Worm (Caenorhabditis elegans) whole organism, L4 larva: ENCODE measurements around the gene srab-23.

Source experiments
- F26F4.8 ChIP-seq: fragments of 200-800 bp; sonication (Bioruptor generic); conservative IDR thresholded peaks from 2 replicates; pipeline ENCODE4 v1.3.6; 2022; ENCODE audit warnings: missing genetic modification characterization, missing compliant biosample characterization
- T20F7.1 ChIP-seq: fragments of 200-800 bp; sonication (Bioruptor generic); optimal IDR thresholded peaks from 2 replicates; lab custom pipeline; 2018; ENCODE audit warnings: mild to moderate bottlenecking, missing genetic modification characterization, missing compliant biosample characterization
- arid-1 ChIP-seq: fragments of 200-800 bp; sonication (Bioruptor generic); conservative IDR thresholded peaks from 2 replicates; pipeline ENCODE4 v1.3.6; 2022; ENCODE audit warnings: missing genetic modification reagents, missing genetic modification characterization, missing compliant biosample characterization
- ceh-44 ChIP-seq: fragments of 200-800 bp; sonication (Bioruptor generic); IDR thresholded peaks from 2 replicates; pipeline ENCODE4 v1.3.6; 2022; ENCODE audit warnings: missing genetic modification reagents, missing genetic modification characterization, missing compliant biosample characterization
- ces-1 ChIP-seq: fragments of 150-350 bp; sonication (generic microtip); optimal IDR thresholded peaks from 4 replicates; lab custom pipeline; 2014; ENCODE audit warnings: missing biosample characterization, missing genetic modification reagents, missing genetic modification characterization
- cey-2 ChIP-seq: sonication (generic microtip); optimal IDR thresholded peaks from 3 replicates; lab custom pipeline; 2017; ENCODE audit warnings: missing genetic modification characterization, mild to moderate bottlenecking, missing compliant biosample characterization, antibody characterized with exemption, borderline replicate concordance; ENCODE audit not compliant: insufficient read depth
- daf-12 ChIP-seq: fragments of 150-350 bp; optimal IDR thresholded peaks from 2 replicates; lab custom pipeline; 2014; ENCODE audit warnings: missing biosample characterization, missing genetic modification reagents, missing genetic modification characterization
- daf-16 ChIP-seq, 3 experiments: sonication (generic microtip); optimal IDR thresholded peaks; 2 replicates each; lab custom pipeline; 2016 to 2017; ENCODE audit warnings: missing genetic modification characterization in 3 of 3, missing genetic modification reagents in 3 of 3, mild to moderate bottlenecking in 2 of 3, missing compliant biosample characterization in 2 of 3, missing biosample characterization in 1 of 3, moderate library complexity in 1 of 3
- daf-19 ChIP-seq: fragments of 200-800 bp; sonication (Bioruptor generic); conservative IDR thresholded peaks from 2 replicates; pipeline ENCODE4 v1.3.6; 2022; ENCODE audit warnings: missing genetic modification characterization, missing compliant biosample characterization
- dmd-6 ChIP-seq: fragments of 200-800 bp; sonication (Bioruptor generic); IDR thresholded peaks from 2 replicates; pipeline ENCODE4 v1.3.6; 2022; ENCODE audit warnings: missing genetic modification reagents, missing genetic modification characterization, missing compliant biosample characterization
- dve-1 ChIP-seq: sonication (generic microtip); optimal IDR thresholded peaks from 2 replicates; lab custom pipeline; 2017; ENCODE audit warnings: antibody characterized with exemption, mild to moderate bottlenecking, missing genetic modification characterization, missing compliant biosample characterization; ENCODE audit not compliant: insufficient read depth
- gei-8 ChIP-seq: fragments of 200-800 bp; sonication (Bioruptor generic); optimal IDR thresholded peaks from 2 replicates; lab custom pipeline; 2018; ENCODE audit warnings: mild to moderate bottlenecking, missing genetic modification characterization, missing compliant biosample characterization
- hif-1 ChIP-seq, 2 experiments: sonication (generic microtip); optimal IDR thresholded peaks; 2 replicates each; lab custom pipeline; 2016 to 2017; ENCODE audit warnings: missing compliant biosample characterization in 2 of 2, missing genetic modification characterization in 2 of 2, missing genetic modification reagents in 2 of 2, missing genotype in 2 of 2, mild to moderate bottlenecking in 1 of 2
- hlh-11 ChIP-seq: fragments of 200-800 bp; sonication (Bioruptor generic); optimal IDR thresholded peaks from 2 replicates; lab custom pipeline; 2018; ENCODE audit warnings: mild to moderate bottlenecking, missing genetic modification characterization, missing compliant biosample characterization
- hmg-1.1 ChIP-seq: fragments of 200-800 bp; sonication (Bioruptor generic); IDR thresholded peaks from 2 replicates; pipeline ENCODE4 v1.3.6; 2022; ENCODE audit warnings: missing genetic modification reagents, missing genetic modification characterization, missing compliant biosample characterization
- lin-38 ChIP-seq: fragments of 200-800 bp; sonication (Bioruptor generic); IDR thresholded peaks from 2 replicates; pipeline ENCODE4 v1.3.6; 2022; ENCODE audit warnings: missing genetic modification reagents, missing genetic modification characterization, missing compliant biosample characterization
- lsy-2 ChIP-seq, 2 experiments: fragments of 150-350 bp in 1 of 2; sonication (generic microtip) in 1 of 2; optimal IDR thresholded peaks; 2 replicates each; lab custom pipeline; 2014 to 2017; ENCODE audit warnings: missing biosample characterization in 2 of 2, missing genetic modification characterization in 2 of 2
- mep-1 ChIP-seq: fragments of 150-350 bp; sonication (generic microtip); optimal IDR thresholded peaks from 3 replicates; lab custom pipeline; 2014; ENCODE audit warnings: missing biosample characterization, missing genetic modification characterization
- mes-2 ChIP-seq: sonication (generic microtip); optimal IDR thresholded peaks from 2 replicates; lab custom pipeline; 2016; ENCODE audit warnings: missing genotype, mild to moderate bottlenecking, missing genetic modification characterization, missing compliant biosample characterization; ENCODE audit not compliant: poor library complexity, severe bottlenecking
- mxl-2 ChIP-seq: fragments of 200-800 bp; sonication (Bioruptor generic); conservative IDR thresholded peaks from 2 replicates; pipeline ENCODE4 v1.3.6; 2022; ENCODE audit warnings: missing genetic modification reagents, missing genetic modification characterization, missing compliant biosample characterization
- nhr-11 ChIP-seq: fragments of 150-350 bp; optimal IDR thresholded peaks from 2 replicates; lab custom pipeline; 2014; ENCODE audit warnings: missing biosample characterization, missing genetic modification characterization
- nhr-111 ChIP-seq: fragments of 200-800 bp; sonication (Bioruptor generic); optimal IDR thresholded peaks from 2 replicates; lab custom pipeline; 2018; ENCODE audit warnings: mild to moderate bottlenecking, missing genetic modification characterization, missing compliant biosample characterization
- nhr-28 ChIP-seq: fragments of 150-350 bp; optimal IDR thresholded peaks from 2 replicates; lab custom pipeline; 2014; ENCODE audit warnings: missing biosample characterization, missing genetic modification characterization
- nhr-42 ChIP-seq: fragments of 200-800 bp; sonication (Bioruptor generic); IDR thresholded peaks from 2 replicates; pipeline ENCODE4 v1.3.6; 2022; ENCODE audit warnings: missing genetic modification characterization, missing compliant biosample characterization
- nhr-48 ChIP-seq: sonication (generic microtip); optimal IDR thresholded peaks from 2 replicates; lab custom pipeline; 2016; ENCODE audit warnings: mild to moderate bottlenecking, missing genetic modification characterization, missing compliant biosample characterization
- nhr-77 ChIP-seq: fragments of 150-350 bp; optimal IDR thresholded peaks from 2 replicates; lab custom pipeline; 2014; ENCODE audit warnings: missing biosample characterization, missing genetic modification characterization
- pha-4 ChIP-seq, 2 experiments: fragments of 150-350 bp in 1 of 2; fragments of 200-800 bp in 1 of 2; sonication (Bioruptor generic) in 1 of 2; IDR thresholded peaks in 1 of 2; optimal IDR thresholded peaks in 1 of 2; 2 replicates each; pipeline versions ENCODE4 v1.3.6 to Lab custom; 2014 to 2022; ENCODE audit warnings: missing genetic modification characterization in 2 of 2, missing genetic modification reagents in 2 of 2, missing biosample characterization in 1 of 2, missing compliant biosample characterization in 1 of 2
- pqm-1 ChIP-seq: sonication (generic microtip); optimal IDR thresholded peaks from 2 replicates; lab custom pipeline; 2017; ENCODE audit warnings: missing biosample characterization, missing genetic modification characterization
- skn-1 ChIP-seq: fragments of 150-350 bp; optimal IDR thresholded peaks from 2 replicates; lab custom pipeline; 2014; ENCODE audit warnings: missing biosample characterization, missing genetic modification characterization
- snpc-1.2 ChIP-seq: fragments of 200-800 bp; sonication (Bioruptor generic); IDR thresholded peaks from 2 replicates; pipeline ENCODE4 v1.3.6; 2022; ENCODE audit warnings: missing genetic modification reagents, missing genetic modification characterization, missing compliant biosample characterization
- spr-3 ChIP-seq: fragments of 200-800 bp; sonication (Bioruptor generic); optimal IDR thresholded peaks from 2 replicates; lab custom pipeline; 2018; ENCODE audit warnings: mild to moderate bottlenecking, missing genetic modification characterization, missing compliant biosample characterization
- tag-97 ChIP-seq: fragments of 200-800 bp; sonication (Bioruptor generic); IDR thresholded peaks from 2 replicates; pipeline ENCODE4 v1.3.6; 2022; ENCODE audit warnings: missing genetic modification characterization, missing compliant biosample characterization
- tra-1 ChIP-seq: fragments of 200-800 bp; sonication (Bioruptor generic); IDR thresholded peaks from 2 replicates; pipeline ENCODE4 v1.3.6; 2022; ENCODE audit warnings: missing genetic modification reagents, missing genetic modification characterization, missing compliant biosample characterization
- unc-130 ChIP-seq: sonication (generic microtip); optimal IDR thresholded peaks from 2 replicates; lab custom pipeline; 2016; ENCODE audit warnings: missing genetic modification reagents, missing genetic modification characterization, missing compliant biosample characterization
- unc-62 ChIP-seq, 3 experiments: fragments of 150-350 bp in 1 of 3; sonication (generic microtip); optimal IDR thresholded peaks in 2 of 3; peaks in 1 of 3; 1 replicate in 1 of 3; 2 replicates in 2 of 3; lab custom pipeline; 2014 to 2017; ENCODE audit warnings: missing biosample characterization in 3 of 3, missing genetic modification characterization in 3 of 3, missing genetic modification reagents in 3 of 3, missing genotype in 1 of 3
- zfp-2 ChIP-seq: sonication (generic microtip); optimal IDR thresholded peaks from 2 replicates; lab custom pipeline; 2016; ENCODE audit warnings: mild to moderate bottlenecking, missing genetic modification characterization, missing compliant biosample characterization
- zip-11 ChIP-seq: fragments of 200-800 bp; sonication (Bioruptor generic); IDR thresholded peaks from 2 replicates; pipeline ENCODE4 v1.3.6; 2022; ENCODE audit warnings: missing genetic modification characterization, missing compliant biosample characterization
- zip-2 ChIP-seq: fragments of 150-350 bp; optimal IDR thresholded peaks from 2 replicates; lab custom pipeline; 2014; ENCODE audit warnings: missing biosample characterization, missing genetic modification characterization

srab-23 gene

DNA sequence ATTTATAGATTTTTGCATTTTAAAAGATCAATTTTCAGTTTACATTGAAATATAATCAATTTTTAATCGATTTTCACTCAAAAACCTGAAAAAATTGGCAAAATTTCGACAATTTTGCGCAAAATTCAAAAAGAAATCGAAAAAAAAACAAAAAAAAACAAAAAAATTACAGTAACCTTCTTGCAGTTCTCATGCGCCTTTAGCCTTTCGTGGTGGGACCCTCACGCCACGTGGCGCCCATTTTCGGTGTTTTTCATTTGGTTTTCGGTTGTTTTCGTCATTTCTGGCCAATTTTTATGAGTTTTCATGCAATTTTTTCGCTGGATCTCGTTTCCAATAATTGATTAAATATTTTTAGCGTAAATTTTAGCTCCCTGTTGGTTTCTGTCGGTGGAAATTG lies 32.0 kb upstream of the srab-23 start:
- no peak for TF ChIP-seq cey-2 (tag; lab: Kevin White, UChicago)
- no peak for TF ChIP-seq arid-1 (GFP tag; lab: Robert Waterston, UW)
- no peak for TF ChIP-seq snpc-1.2 (GFP tag; lab: Robert Waterston, UW)
- peak; percentile 31; the same call in 1 of the 2 replicates for TF ChIP-seq lin-38
- TF ChIP-seq gei-8 (GFP tag; lab: Kevin White, UChicago), result no peak
- TF ChIP-seq daf-12 (tag; lab: Kevin White, UChicago), result no peak
- TF ChIP-seq lsy-2 (tag; optimal IDR thresholded peaks at IDR 0.05; lab: Kevin White, UChicago), result peak in 1 of 2 experiments; percentile 40
- no peak for TF ChIP-seq F26F4.8 (GFP tag; lab: Robert Waterston, UW)
- no peak for TF ChIP-seq zip-11 (GFP tag; lab: Robert Waterston, UW)
- TF ChIP-seq hlh-11 (tag; lab: Kevin White, UChicago), result no peak
- TF ChIP-seq skn-1, result no peak
- no peak for TF ChIP-seq nhr-42
- no peak for TF ChIP-seq spr-3 (GFP tag; lab: Kevin White, UChicago)
- TF ChIP-seq T20F7.1 (GFP tag; lab: Kevin White, UChicago), result no peak
- no peak for TF ChIP-seq nhr-28 (tag; lab: Kevin White, UChicago)
- no peak for TF ChIP-seq zfp-2 (tag; lab: Kevin White, UChicago)
- no peak for TF ChIP-seq mxl-2
- peak; percentile 58 for TF ChIP-seq unc-130
- no peak for TF ChIP-seq pha-4 (GFP tag; IDR thresholded peaks at IDR 0.05; lab: Robert Waterston, UW)
- no peak for TF ChIP-seq pha-4 (tag; optimal IDR thresholded peaks at IDR 0.05; lab: Kevin White, UChicago)
- no peak for TF ChIP-seq zip-2
- no peak for TF ChIP-seq tra-1 (GFP tag; lab: Robert Waterston, UW)

DNA sequence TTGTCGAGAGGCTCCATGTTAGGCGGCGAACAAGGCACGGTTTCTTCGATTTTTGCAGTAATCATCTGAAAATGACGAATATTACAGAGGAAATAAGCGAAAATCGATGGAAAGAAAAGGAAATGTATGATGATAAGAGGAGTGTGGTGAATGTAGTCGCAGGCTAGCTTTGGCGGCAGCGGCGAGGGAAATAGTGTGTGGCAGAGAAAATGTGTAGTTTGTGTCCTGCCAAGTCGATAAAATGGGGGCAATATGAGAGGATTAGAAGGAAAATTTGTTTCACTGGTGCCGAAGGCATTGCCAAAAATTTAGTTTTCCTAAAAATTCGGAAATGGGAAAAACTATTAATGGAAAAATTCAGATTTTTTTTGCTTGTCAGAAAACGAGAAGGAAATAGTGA lies 31.3 kb upstream of the srab-23 start, which contains the start of gene nhr-86:
nhr-86 (minus strand) TSS at position 71 of the 400 bp plus-strand sequence.
- TF ChIP-seq nhr-11 (tag; lab: Kevin White, UChicago), result no peak
- TF ChIP-seq tag-97 (GFP tag; lab: Robert Waterston, UW), result no peak
- TF ChIP-seq mep-1, result peak; percentile 3
- TF ChIP-seq dve-1, result peak; percentile 10
- TF ChIP-seq mes-2, result peak; percentile 13
- TF ChIP-seq nhr-111 (GFP tag; lab: Kevin White, UChicago), result no peak
- TF ChIP-seq hmg-1.1, result 0 out of 2 replicates have a peak, but pooled peaks have one; percentile 12
- no peak for TF ChIP-seq ceh-44
- no peak for TF ChIP-seq nhr-77
- peak in 1 of 2 experiments; percentile 12 for TF ChIP-seq hif-1 (tag; optimal IDR thresholded peaks at IDR 0.05; lab: Kevin White, UChicago)
- peak; percentile 19 for TF ChIP-seq pqm-1 (tag; lab: Kevin White, UChicago)
- TF ChIP-seq hlh-11 (tag; lab: Kevin White, UChicago), result peak; percentile 25
- TF ChIP-seq daf-19 (GFP tag; lab: Robert Waterston, UW), result no peak
- peak in 1 of 2 experiments; percentile 33 for TF ChIP-seq unc-62 (GFP tag; optimal IDR thresholded peaks at IDR 0.05 in 1 of 2; lab: Kevin White, UChicago)
- no peak for TF ChIP-seq unc-62 (tag; optimal IDR thresholded peaks at IDR 0.05; lab: Kevin White, UChicago)
- TF ChIP-seq daf-16 (GFP tag; optimal IDR thresholded peaks at IDR 0.05; lab: Kevin White, UChicago), result no peak
- TF ChIP-seq daf-16 (tag; optimal IDR thresholded peaks at IDR 0.05; lab: Kevin White, UChicago), result peak; percentile 7
- TF ChIP-seq nhr-48 (tag; lab: Kevin White, UChicago), result no peak
- TF ChIP-seq ces-1 (GFP tag; lab: Kevin White, UChicago), result no peak
- peak; percentile 99 for TF ChIP-seq nhr-28 (tag; lab: Kevin White, UChicago)
- peak; percentile 16; the same call in 1 of the 2 replicates for TF ChIP-seq dmd-6
